Fruit fly (Drosophila melanogaster) whole organism, prepupa: ENCODE measurements around the gene CG43155.

Source experiments
- Blimp-1 ChIP-seq: fragments of 200-800 bp; sonication (Bioruptor generic); optimal IDR thresholded peaks from 3 replicates; lab custom pipeline; 2017; ENCODE audit warnings: missing biosample characterization, missing genetic modification characterization, mild to moderate bottlenecking, moderate library complexity, missing genetic modification reagents
- CG6854 ChIP-seq: fragments of 200-800 bp; sonication (Bioruptor generic); optimal IDR thresholded peaks from 2 replicates; lab custom pipeline; 2017; ENCODE audit warnings: missing biosample characterization, mild to moderate bottlenecking, missing genetic modification characterization
- CG8119 ChIP-seq: fragments of 200-800 bp; sonication (Bioruptor generic); IDR thresholded peaks from 3 replicates; pipeline ENCODE4 v1.3.6; 2022; ENCODE audit warnings: missing biosample characterization, missing genetic modification characterization
- Ets21C ChIP-seq: fragments of 200-800 bp; sonication (Bioruptor generic); optimal IDR thresholded peaks from 3 replicates; lab custom pipeline; 2016; ENCODE audit warnings: missing biosample characterization, missing genetic modification characterization
- fd85E ChIP-seq: fragments of 200-800 bp; sonication (Bioruptor generic); optimal IDR thresholded peaks from 3 replicates; lab custom pipeline; 2016; ENCODE audit warnings: missing biosample characterization, missing genetic modification characterization
- fkh ChIP-seq: fragments of 200-800 bp; sonication (Bioruptor generic); optimal IDR thresholded peaks from 3 replicates; lab custom pipeline; 2017; ENCODE audit warnings: missing biosample characterization, mild to moderate bottlenecking, missing genetic modification characterization, moderate library complexity

DNA sequence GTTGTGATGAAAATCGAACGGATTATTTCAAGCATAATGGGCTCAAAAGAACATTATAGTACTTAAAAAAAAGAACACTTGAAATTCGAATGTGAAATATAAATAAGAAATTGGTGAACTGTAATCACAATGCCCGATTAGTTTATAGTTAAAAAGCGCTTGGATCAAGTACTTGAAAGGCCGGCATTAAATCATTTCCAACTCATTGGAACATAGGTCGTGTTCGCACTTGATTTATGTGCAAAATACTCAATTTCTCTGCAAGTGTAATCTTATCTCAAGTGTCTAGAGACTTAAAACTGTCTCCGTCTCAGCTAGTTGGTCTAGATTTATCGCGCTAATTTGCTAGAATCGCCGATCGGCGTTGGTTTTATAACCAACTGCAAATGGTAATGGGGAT, 35.1 kb upstream of the CG43155 start:
- TF ChIP-seq CG6854 (GFP tag; lab: Kevin White, UChicago) (no peak), Blimp-1 (GFP tag; lab: Kevin White, UChicago) (no peak), fd85E (GFP tag; lab: Kevin White, UChicago) (no peak), CG8119 (no peak), Ets21C (GFP tag; lab: Kevin White, UChicago) (no peak), fkh (GFP tag; lab: Kevin White, UChicago) (no peak)
